Fruit fly (Drosophila melanogaster) whole organism, wandering third instar larva: ENCODE data around the gene CG8209.

Experiments used
- HLH106 ChIP-seq: fragments of 200-800 bp; optimal IDR thresholded peaks from 3 replicates; lab custom pipeline; 2019; ENCODE audit warnings: missing biosample characterization, mild to moderate bottlenecking, missing genetic modification characterization, moderate library complexity
- br ChIP-seq: fragments of 200-800 bp; sonication (Bioruptor generic); optimal IDR thresholded peaks from 2 replicates; lab custom pipeline; 2016; ENCODE audit warnings: missing biosample characterization, missing genetic modification characterization
- fru ChIP-seq: fragments of 200-800 bp; sonication (Bioruptor generic); optimal IDR thresholded peaks from 3 replicates; lab custom pipeline; 2016; ENCODE audit warnings: missing biosample characterization, mild to moderate bottlenecking, missing genetic modification characterization
- h ChIP-seq: fragments of 200-800 bp; sonication (Bioruptor generic); optimal IDR thresholded peaks from 3 replicates; lab custom pipeline; 2016; ENCODE audit warnings: missing biosample characterization, mild to moderate bottlenecking, missing genetic modification characterization
- lola ChIP-seq: fragments of >200 bp; optimal IDR thresholded peaks from 2 replicates; lab custom pipeline; 2017; ENCODE audit warnings: missing biosample characterization, missing genetic modification characterization
- pan ChIP-seq: fragments of >200 bp; optimal IDR thresholded peaks from 2 replicates; lab custom pipeline; 2017
- usp ChIP-seq: fragments of >200 bp; optimal IDR thresholded peaks from 2 replicates; lab custom pipeline; 2017; ENCODE audit warnings: missing biosample characterization, missing genetic modification characterization
- woc ChIP-seq: sonication (Bioruptor generic); optimal IDR thresholded peaks from 2 replicates; lab custom pipeline; 2016; ENCODE audit warnings: missing biosample characterization, mild to moderate bottlenecking, missing genetic modification characterization

DNA sequence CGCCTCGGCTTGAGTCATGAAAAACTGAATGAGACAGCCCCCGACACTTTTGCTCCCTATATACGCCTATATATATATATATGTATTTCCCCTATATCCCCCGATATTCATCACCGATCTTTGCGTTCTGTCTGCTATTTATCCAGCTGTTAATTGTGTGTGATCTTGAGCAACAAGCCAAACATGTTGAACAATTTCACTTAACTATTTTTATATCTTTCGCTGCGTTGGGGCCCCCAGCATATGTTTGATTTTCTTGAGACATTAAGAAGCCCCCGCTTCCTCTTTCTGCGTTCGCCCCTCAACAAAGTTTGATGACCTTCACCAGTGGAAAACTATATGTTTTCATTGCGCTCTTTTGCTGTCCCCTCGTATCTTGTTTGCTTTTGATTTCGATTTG, 20.2 kb downstream of the CG8209 start:
- TF ChIP-seq woc (no peak), br (GFP tag; lab: Kevin White, UChicago) (no peak), lola (GFP tag; lab: Kevin White, UChicago) (no peak), usp (GFP tag; lab: Kevin White, UChicago) (no peak), pan (lab: Kevin White, UChicago) (no peak), fru (GFP tag; lab: Kevin White, UChicago) (no peak), h (no peak), HLH106 (tag; lab: Kevin White, UChicago) (no peak)
